Worm (Caenorhabditis elegans): ENCODE data around the gene pqn-29.

ce11 chrIII:4622375-4623130, 23.6 kb downstream of the pqn-29 start, which contains the start of gene lron-5:
- TF ChIP-seq C08G9.2 (tag; optimal IDR thresholded peaks at IDR 0.05) (no peak), zip-5 (tag; optimal IDR thresholded peaks at IDR 0.05) (no peak), rnt-1 (tag; optimal IDR thresholded peaks at IDR 0.05) (no peak), pag-3 (tag; optimal IDR thresholded peaks at IDR 0.05; ENCODE audit: borderline replicate concordance) (no peak), ref-2 (tag; optimal IDR thresholded peaks at IDR 0.05) (no peak), ceh-19 (GFP tag; optimal IDR thresholded peaks at IDR 0.05) (no peak), ztf-16 (tag; optimal IDR thresholded peaks at IDR 0.05) (no peak), ceh-34 (tag; optimal IDR thresholded peaks at IDR 0.05) (no peak), odd-2 (tag; optimal IDR thresholded peaks at IDR 0.05) (no peak), pha-4 (tag; optimal IDR thresholded peaks at IDR 0.05) (no peak), hlh-15 (tag; optimal IDR thresholded peaks at IDR 0.05) (no peak), pat-9 (tag; optimal IDR thresholded peaks at IDR 0.05) (no peak)
